Worm (Caenorhabditis elegans) whole organism, young adult: ENCODE data around the gene C17E7.4.

Experiments
- F22D6.2 ChIP-seq: sonication (generic microtip); optimal IDR thresholded peaks from 2 replicates; lab custom pipeline; 2016; ENCODE audit warnings: mild to moderate bottlenecking, missing genetic modification characterization, missing compliant biosample characterization
- T07F8.4 ChIP-seq: sonication (generic microtip); optimal IDR thresholded peaks from 2 replicates; lab custom pipeline; 2016; ENCODE audit warnings: mild to moderate bottlenecking, missing genetic modification characterization, moderate library complexity, missing compliant biosample characterization
- ama-1 ChIP-seq, 3 experiments: fragments of 150-350 bp in 1 of 3; sonication (generic microtip) in 2 of 3; optimal IDR thresholded peaks; 2 replicates each; lab custom pipeline; 2014 to 2018; ENCODE audit warnings: missing biosample characterization in 2 of 3, missing genetic modification characterization in 2 of 3, missing genetic modification reagents in 2 of 3
- dpl-1 ChIP-seq: fragments of 150-350 bp; optimal IDR thresholded peaks from 2 replicates; lab custom pipeline; 2014; ENCODE audit warnings: missing biosample characterization, missing genetic modification reagents, missing genetic modification characterization
- lin-35 ChIP-seq, 3 experiments: fragments of 150-350 bp in 2 of 3; sonication (generic microtip) in 1 of 3; optimal IDR thresholded peaks; 2 replicates each; lab custom pipeline; 2014 to 2018; ENCODE audit warnings: missing biosample characterization in 3 of 3, missing genetic modification characterization in 3 of 3, missing genetic modification reagents in 3 of 3

- TF ChIP-seq T07F8.4 (tag; lab: Kevin White, UChicago) (no peak), ama-1 (optimal IDR thresholded peaks at IDR 0.05; lab: Kevin White, UChicago) (no peak), ama-1 (GFP tag; optimal IDR thresholded peaks at IDR 0.05; lab: Kevin White, UChicago) (no peak), F22D6.2 (tag; lab: Kevin White, UChicago) (no peak), dpl-1 (GFP tag; lab: Kevin White, UChicago) (no peak), lin-35 (GFP tag; optimal IDR thresholded peaks at IDR 0.05; lab: Kevin White, UChicago) (no peak)
Measured at ce11 chrV:3865273-3865672, 27.4 kb upstream of the C17E7.4 start.
